Fruit fly (Drosophila melanogaster): Measurements from ENCODE around the gene ksr.
A peak's percentile ranks its signal among the peaks of the same experiment; 100 is the strongest.

Gene ksr

DNA sequence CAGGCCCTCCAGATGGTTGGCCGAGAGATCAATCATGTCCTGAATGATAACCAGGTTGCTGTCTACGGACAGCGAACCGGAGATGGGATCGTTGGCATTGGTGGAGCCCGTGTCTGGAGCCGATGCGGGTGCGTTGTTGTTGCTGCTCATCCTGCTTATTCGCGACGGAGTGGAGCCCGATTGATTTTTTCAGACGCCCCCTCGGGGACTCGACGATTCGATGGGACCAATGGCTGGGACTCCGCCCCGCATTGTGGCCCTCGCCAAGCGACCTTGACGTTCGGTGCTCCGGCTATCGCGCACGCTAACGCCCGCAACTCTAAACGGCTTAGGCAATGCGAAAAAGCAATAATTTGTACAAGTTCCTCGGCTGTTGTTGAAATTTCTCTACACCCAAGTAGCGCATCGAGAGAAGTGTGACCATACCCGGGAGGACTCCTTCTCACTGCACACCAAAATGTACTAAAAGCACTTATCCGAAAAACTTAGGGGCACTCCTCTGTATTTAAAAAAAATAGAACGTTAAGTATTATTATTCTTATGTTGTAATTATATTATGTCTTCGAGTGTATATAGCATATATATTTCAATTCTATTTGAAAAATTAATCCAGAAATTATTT, at the start of gene ksr:
Gene ksr (minus strand): TSS at position 419 of the 622 bp plus-strand sequence.
- TF ChIP-seq noc (tag; optimal IDR thresholded peaks at IDR 0.05): no peak

DNA sequence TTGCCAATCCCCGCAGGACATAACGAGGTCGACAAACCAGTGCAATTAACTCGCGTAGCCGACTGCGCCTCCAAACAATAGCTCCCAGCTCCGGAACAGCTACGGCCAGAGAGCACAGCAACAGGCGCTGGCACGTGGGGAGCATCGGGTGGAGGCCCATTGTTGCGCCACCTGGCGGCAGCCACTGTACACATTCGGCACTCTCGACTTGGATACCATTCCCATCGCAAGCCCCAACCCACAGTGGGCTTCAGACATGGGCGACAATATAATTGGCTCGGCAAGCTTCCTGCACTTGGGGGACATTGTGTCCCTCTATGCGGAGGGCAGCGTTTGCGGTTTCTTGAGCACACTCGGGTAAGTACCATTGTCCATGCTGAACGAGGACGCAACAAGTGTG, 43.9 kb upstream of the ksr start:
- TF ChIP-seq noc (tag; optimal IDR thresholded peaks at IDR 0.05): no peak

DNA sequence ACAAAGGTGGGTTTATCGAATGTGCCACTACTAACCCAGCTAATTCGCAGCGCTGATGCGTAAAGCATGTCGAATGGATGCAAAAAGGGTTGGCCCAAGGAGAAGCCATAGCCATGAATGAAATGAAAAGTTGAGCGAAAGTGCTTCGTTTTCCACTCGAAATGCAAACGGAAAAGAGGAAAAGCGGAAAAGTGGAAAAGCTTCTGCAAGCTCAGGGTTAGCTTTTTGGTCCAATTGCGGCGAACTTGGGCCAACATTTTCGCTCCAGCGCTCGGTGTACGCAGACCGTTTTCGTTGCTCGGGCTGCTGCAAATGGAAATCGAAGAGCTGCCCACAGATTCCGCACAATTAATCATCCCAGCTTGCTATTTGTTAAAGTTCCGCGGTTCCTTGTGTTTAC, 41.1 kb upstream of the ksr start:
- no peak for TF ChIP-seq noc (tag; optimal IDR thresholded peaks at IDR 0.05)

DNA sequence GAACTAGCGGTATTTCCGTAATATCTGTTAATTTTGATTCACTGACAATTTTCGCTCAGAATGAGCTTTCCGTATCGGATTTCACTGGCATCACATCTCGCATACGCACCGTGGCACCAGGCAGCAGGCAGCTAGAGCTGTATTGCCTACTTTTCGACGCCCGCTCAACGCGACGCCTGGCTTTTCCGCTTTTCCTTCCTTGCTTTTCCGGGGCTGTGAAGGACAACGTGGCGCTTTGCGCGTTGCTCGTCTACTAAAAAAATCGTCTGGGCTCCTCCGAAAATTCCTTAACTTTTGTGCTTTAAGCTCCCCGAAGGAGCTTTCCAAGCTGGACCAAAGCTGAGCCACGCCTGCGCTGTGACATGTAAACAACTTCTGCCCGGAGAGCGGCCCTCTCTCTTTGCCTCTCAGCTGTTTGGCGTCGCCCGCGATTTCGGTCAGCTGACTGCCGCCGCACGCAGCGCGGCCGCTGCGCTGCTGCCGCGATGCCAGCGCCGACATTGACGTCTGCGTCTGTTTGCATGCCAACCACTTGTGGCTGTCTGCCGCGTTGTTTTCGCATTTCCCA, 39.4 kb upstream of the ksr start, which contains the start of the genes CG43845 and Nmdar1:
Gene CG43845 (minus strand): TSS at position 51 of the 568 bp plus-strand sequence.
Gene Nmdar1 (minus strand): TSS at position 259 of the 568 bp plus-strand sequence.
- no peak for TF ChIP-seq noc (tag; optimal IDR thresholded peaks at IDR 0.05)

DNA sequence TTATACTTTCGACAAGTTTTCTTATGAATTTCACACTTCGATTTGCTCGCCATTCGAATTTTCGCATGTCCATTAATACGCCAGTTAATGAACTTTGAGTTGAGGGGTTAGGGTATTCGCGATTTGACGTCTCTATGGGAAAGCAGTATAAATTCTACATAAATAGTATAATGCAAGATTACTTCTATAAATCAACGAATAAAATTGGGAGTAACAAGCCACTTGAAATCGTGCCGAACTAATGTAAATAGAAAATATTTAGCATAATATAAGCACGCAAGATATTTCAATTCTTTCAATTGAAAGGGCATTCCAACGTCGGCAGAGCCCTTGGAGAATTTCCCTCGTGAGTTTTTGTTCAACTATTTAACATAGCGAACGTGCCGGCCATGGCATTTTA, 36.9 kb upstream of the ksr start:
- TF ChIP-seq noc (tag; optimal IDR thresholded peaks at IDR 0.05): no peak

DNA sequence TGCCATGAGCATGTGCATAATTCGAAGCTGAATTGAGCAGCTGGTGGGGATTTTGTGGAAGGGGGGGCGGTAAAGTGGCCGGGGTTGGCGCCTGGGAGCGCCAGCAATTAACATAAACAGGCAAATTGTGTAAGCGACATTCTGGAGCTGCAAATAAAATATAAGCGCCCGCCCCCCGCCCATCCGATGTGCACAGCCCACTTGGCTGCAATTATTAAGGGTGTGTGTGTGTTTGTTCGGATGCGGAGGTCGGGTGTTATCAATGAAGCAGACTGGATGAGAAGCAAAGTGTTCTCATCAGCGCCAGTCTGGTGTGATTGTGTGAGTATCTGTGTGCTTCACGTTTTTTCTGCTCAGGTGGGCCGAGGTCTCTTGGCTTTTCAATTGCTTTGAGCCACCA, 36.1 kb upstream of the ksr start:
- TF ChIP-seq noc (tag; optimal IDR thresholded peaks at IDR 0.05): no peak

DNA sequence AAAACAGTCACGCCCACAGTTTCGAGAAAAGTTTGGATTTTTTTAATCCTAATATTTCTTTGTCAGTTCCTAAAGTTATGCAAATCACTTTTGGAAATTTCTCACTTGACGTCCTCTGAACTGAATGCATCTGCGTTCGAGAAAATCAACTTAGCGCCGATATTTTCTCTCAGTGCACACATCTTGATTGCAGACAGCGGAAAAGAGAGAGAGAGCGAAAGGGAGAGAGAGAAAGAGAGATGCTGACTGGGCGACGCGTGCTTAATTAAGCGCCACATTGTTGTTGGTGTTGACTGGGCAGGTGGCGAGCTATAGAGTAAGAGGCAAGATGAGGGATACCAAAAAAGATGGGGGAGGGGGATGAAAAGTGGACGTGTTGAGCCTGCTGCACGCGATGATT, 34.9 kb upstream of the ksr start:
- no peak for TF ChIP-seq noc (tag; optimal IDR thresholded peaks at IDR 0.05)

DNA sequence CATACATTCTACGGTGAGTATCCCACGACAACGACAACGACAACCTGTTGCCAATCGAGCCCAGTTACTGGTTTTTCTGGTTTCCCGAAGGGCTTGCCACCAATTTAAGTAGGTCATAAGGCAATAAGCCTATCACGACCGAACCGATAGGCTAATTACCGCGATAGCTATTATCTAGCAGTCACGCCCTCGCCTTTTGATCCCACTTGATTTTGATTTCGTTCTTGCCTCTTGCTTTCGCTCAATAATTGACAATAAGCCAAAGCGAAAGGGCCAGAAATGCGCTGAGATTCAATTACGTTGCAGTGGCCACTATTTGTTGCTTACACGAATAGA, 34.1 kb upstream of the ksr start:
- TF ChIP-seq noc (tag; optimal IDR thresholded peaks at IDR 0.05): no peak

DNA sequence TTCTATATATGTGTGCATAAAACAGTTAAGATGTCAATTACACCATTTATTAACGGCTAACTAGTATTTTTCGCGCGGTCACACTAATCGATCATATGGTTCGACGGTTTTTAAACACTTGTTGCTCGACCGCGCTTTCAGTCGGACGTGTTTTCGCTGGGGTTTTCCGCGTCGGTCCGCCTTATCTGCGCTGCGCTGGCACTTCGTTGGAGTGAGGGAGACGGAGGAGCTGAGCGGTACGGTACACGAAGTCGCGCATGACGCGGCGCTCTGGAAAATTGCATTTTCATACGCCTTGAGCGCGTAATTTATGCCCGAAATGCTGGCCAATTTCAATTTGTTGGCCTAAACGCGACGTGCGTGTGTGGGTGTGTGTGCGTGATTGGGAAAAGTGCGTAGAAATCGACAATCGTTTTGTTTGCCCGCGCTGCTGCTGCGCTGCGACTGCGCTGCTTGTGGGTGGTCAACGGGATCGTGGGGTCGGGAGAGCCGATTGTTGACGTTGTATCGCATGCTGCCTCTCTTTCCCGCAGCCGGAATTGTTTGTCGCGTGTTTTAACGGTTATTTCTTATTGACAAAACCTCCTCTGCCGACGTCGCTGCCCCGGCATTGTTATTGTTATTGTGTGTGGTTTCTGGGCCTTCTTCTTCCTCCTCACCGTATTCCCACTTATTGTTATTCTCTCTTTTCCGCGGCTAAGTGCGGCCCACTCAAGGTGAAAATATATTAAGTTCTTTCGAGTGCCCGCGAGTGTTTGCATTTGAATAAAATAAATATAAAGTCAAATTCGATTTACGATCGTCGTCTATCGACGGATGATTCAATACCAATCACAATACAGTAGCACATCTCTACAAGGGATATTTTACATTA, 33.5 kb upstream of the ksr start, which contains the start of gene Itpr:
Gene Itpr (plus strand): TSS at position 116 of the 874 bp plus-strand sequence.
- peak; percentile 61 for TF ChIP-seq noc (tag; optimal IDR thresholded peaks at IDR 0.05)

DNA sequence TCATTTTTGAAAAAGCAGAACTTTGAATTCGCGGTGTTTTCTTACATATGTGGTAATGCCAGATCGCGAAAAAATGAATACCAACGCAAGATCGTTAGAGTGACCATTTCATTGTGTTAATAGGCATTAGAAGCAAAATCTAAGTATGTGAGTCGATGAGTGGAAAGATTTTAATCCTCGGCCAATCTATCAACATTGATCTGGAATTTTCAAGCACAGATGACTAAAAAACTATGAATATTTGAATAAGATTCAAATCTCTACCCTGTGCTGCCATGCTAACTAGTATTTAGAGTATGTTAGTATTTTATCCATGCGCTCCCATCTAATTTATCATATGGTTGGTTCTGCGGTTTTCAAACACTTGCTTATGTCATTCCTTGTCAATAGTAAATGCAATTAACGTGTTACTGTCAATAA, 32.9 kb upstream of the ksr start:
- TF ChIP-seq noc (tag; optimal IDR thresholded peaks at IDR 0.05): no peak

DNA sequence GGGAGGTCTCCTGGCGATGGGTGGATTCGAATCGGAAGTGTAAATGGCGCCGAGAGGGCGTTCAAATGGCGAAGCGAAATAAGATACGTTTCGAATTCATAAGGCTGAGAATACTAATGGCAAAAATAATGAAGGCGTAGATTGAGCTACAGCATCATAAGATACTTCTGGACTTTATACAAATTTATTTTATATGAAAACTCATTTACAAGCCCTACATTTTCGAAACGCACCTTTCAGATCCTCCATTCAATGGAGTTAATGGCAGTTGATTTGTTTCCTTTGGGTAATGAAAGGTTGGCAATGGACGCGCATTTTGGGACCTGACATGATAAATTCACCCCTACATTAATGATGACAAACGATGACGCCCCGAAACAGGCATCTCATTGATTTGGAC, 31.1 kb upstream of the ksr start:
- no peak for TF ChIP-seq noc (tag; optimal IDR thresholded peaks at IDR 0.05)

DNA sequence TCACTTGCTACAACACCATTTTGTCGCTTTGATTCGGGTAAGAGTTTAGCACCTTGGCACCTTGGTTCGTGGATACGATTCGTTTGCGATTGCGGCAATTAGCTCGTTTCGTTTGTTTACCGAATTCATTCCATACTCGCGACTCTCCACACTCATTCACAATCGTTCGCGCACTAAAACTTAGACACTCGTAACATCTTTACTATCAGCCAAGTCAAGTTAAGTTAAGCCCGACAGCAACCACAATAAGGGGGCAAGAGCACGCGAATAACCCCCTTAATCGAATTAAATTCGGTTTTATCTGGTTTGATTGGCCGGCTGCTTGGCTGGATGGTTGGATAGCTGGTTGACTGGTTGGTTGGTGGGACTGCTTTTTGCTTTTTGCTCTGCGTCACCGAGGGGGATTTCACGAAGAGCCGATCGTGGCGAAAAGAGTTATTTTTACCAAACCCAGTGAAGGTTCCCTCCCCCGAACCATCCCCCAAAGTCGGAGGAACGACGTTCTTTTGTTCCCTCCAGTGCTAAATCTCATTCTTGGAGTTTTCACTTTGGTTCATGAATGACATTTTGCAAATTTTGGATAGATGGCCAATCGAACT, 20.2 kb upstream of the ksr start:
- TF ChIP-seq noc (tag; optimal IDR thresholded peaks at IDR 0.05): no peak

DNA sequence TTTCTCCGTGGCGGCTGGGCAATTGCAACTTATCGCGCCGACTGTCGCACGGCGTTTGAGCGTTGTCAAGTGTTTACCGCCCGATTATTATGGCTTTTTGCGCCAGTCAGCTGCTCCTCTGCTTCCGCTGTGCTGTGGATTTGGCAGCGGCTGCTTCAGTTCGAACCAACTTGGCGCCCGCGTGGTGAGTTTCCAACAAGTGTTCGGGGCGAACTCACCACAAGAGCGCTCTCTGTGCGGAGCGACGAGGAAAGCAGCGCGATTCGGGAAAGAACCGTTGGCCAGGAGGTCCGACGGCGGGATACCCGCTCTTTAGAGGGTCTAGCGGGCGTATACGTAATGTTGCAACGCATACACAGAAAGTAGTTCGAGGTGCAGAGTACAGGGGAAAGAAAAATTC, 18.9 kb upstream of the ksr start, which contains the start of gene NKCC:
Gene NKCC (minus strand): TSS at position 57 of the 400 bp plus-strand sequence.
- no peak for TF ChIP-seq noc (tag; optimal IDR thresholded peaks at IDR 0.05)

DNA sequence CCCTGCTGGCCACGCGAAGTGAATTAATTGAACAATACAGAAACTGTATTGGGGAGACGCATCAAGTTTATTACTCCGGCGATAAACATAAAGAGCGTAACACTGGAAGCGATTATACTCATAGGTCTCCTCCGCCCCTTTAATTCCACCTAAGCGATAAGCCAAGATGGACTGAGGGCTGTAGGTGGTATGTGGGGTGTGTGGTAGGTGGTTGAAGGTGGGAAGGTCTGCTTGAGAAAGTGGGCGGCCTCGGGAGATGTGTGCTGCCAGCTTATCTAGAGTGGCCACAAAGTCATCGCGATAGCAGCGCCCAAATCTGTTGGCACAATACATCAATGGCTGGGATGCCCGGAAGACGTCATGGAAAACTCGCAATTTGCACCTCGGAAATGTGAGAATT, 13.9 kb upstream of the ksr start:
- no peak for TF ChIP-seq noc (tag; optimal IDR thresholded peaks at IDR 0.05)

DNA sequence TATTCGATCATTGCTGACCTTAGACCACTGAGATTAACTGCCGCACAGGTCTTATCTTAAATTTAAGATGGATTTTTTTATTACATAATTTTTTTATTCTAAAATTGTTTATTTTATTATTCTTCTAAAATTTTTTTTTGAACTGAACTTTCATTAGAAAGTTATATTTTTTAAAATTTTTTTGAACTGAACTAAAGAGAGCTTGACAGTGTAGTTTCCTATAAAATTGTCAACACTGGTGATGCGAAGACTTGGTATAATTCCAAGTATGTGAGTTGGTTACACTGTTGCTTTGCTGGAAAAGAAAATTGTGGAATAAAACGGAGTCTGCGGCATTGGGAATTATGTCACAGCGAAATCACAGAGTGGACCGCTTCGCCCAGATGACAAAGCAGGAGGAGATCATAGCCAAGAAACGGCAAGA, 1.6 kb upstream of the ksr start, which contains the start of gene CG31550:
Gene CG31550 (plus strand): TSS at position 249 of the 424 bp plus-strand sequence.
- TF ChIP-seq noc (tag; optimal IDR thresholded peaks at IDR 0.05): peak; percentile 42

DNA sequence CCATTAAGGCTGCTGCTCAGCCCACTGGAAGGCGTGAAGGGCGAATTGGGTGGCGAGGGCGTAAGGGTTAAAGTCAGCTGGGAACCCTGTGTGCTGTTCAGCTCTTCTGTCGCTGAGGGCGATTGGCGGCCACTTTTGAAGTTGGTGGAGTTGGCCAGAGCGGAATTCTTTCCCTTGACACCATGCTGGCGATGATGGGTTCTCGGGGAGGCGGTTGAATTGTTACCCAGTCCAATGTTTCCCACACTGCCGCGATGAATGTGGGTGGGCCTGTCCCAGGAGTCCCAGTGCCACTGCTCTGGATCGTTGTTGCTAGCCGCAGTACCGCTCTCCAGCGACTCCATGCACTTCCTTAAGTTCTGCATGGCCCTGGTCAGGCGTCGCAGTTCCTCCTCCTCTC, 916 bp downstream of the ksr start:
- no peak for TF ChIP-seq noc (tag; optimal IDR thresholded peaks at IDR 0.05)
